Worm (Caenorhabditis elegans): ENCODE results near the gene Y22D7AL.15.

ce11 chrIII:1678671-1679070, 19.0 kb upstream of the Y22D7AL.15 start:
- no peak for TF ChIP-seq pha-4 (tag; optimal IDR thresholded peaks at IDR 0.05)
- no peak for TF ChIP-seq pqm-1 (tag; optimal IDR thresholded peaks at IDR 0.05)
- no peak for TF ChIP-seq nhr-11 (tag; optimal IDR thresholded peaks at IDR 0.05)
- TF ChIP-seq ztf-16 (tag; optimal IDR thresholded peaks at IDR 0.05) = no peak
- no peak for TF ChIP-seq ceh-24 (tag; optimal IDR thresholded peaks at IDR 0.05)
- TF ChIP-seq ceh-19 (GFP tag; optimal IDR thresholded peaks at IDR 0.05) = no peak
- TF ChIP-seq unc-55 (GFP tag; optimal IDR thresholded peaks at IDR 0.05) = no peak
- TF ChIP-seq unc-86 (tag; optimal IDR thresholded peaks at IDR 0.05) = no peak
- TF ChIP-seq C08G9.2 (tag; optimal IDR thresholded peaks at IDR 0.05) = no peak
- no peak for TF ChIP-seq pag-3 (tag; optimal IDR thresholded peaks at IDR 0.05; ENCODE audit: borderline replicate concordance)
